Fruit fly (Drosophila melanogaster) whole organism, wandering third instar larva: ENCODE data around the gene Pat1.
A peak's percentile ranks its signal among the peaks of the same experiment; 100 is the strongest.

Source experiments
- CG32264 ChIP-seq: fragments of 200-800 bp; sonication (Bioruptor generic); optimal IDR thresholded peaks from 2 replicates; lab custom pipeline; 2016; ENCODE audit warnings: missing biosample characterization, missing genetic modification characterization
- CG9705 ChIP-seq: fragments of 200-800 bp; sonication (Bioruptor generic); optimal IDR thresholded peaks from 2 replicates; lab custom pipeline; 2018; ENCODE audit warnings: missing biosample characterization, mild to moderate bottlenecking, missing genetic modification characterization
- CrebA ChIP-seq: fragments of 200-800 bp; sonication (Bioruptor generic); optimal IDR thresholded peaks from 2 replicates; lab custom pipeline; 2016; ENCODE audit warnings: missing biosample characterization, mild to moderate bottlenecking, missing genetic modification characterization, borderline replicate concordance
- Dif ChIP-seq: fragments of 200-275, 200-300 bp; sonication (Bioruptor generic); optimal IDR thresholded peaks from 2 replicates; lab custom pipeline; 2018; ENCODE audit warnings: missing biosample characterization, missing genetic modification characterization; ENCODE audit not compliant: partially characterized antibody
- GATAd ChIP-seq: sonication (Bioruptor generic); optimal IDR thresholded peaks from 2 replicates; lab custom pipeline; 2016; ENCODE audit warnings: missing biosample characterization, missing genetic modification characterization
- HLH106 ChIP-seq: fragments of 200-800 bp; optimal IDR thresholded peaks from 3 replicates; lab custom pipeline; 2019; ENCODE audit warnings: missing biosample characterization, mild to moderate bottlenecking, missing genetic modification characterization, moderate library complexity
- Hnf4 ChIP-seq: fragments of 200-800 bp; sonication (Bioruptor generic); optimal IDR thresholded peaks from 2 replicates; lab custom pipeline; 2016; ENCODE audit warnings: missing biosample characterization, mild to moderate bottlenecking, missing genetic modification characterization
- Hr78 ChIP-seq: fragments of >200 bp; optimal IDR thresholded peaks from 2 replicates; lab custom pipeline; 2017; ENCODE audit warnings: missing biosample characterization, missing genetic modification characterization
- Hr83 ChIP-seq: fragments of 200-300 bp; sonication (Bioruptor generic); optimal IDR thresholded peaks from 2 replicates; lab custom pipeline; 2016; ENCODE audit warnings: missing biosample characterization, mild to moderate bottlenecking, missing genetic modification characterization, moderate library complexity; ENCODE audit not compliant: poor library complexity, severe bottlenecking
- Jra ChIP-seq: sonication (Bioruptor generic); optimal IDR thresholded peaks from 2 replicates; lab custom pipeline; 2016; ENCODE audit warnings: missing biosample characterization, missing genetic modification characterization
- Mio ChIP-seq: sonication (Bioruptor generic); optimal IDR thresholded peaks from 2 replicates; lab custom pipeline; 2016; ENCODE audit warnings: missing biosample characterization, missing genetic modification characterization
- Myc ChIP-seq: fragments of >200 bp; optimal IDR thresholded peaks from 2 replicates; lab custom pipeline; 2017
- OdsH ChIP-seq: fragments of 200-800 bp; sonication (Bioruptor generic); optimal IDR thresholded peaks from 2 replicates; lab custom pipeline; 2016; ENCODE audit warnings: missing biosample characterization, mild to moderate bottlenecking, missing genetic modification characterization
- Rel ChIP-seq, 2 experiments: fragments of 200-800 bp; sonication (Bioruptor generic) in 1 of 2; optimal IDR thresholded peaks; 2 replicates in 1 of 2; 3 replicates in 1 of 2; lab custom pipeline; 2016 to 2019; ENCODE audit warnings: mild to moderate bottlenecking in 2 of 2, missing biosample characterization in 2 of 2, missing genetic modification characterization in 2 of 2, moderate library complexity in 1 of 2
- Vsx2 ChIP-seq: fragments of 200-300, 225-300 bp; sonication (Bioruptor generic); optimal IDR thresholded peaks from 2 replicates; lab custom pipeline; 2018; ENCODE audit warnings: missing biosample characterization, missing genetic modification characterization; ENCODE audit not compliant: partially characterized antibody
- br ChIP-seq: fragments of 200-800 bp; sonication (Bioruptor generic); optimal IDR thresholded peaks from 2 replicates; lab custom pipeline; 2016; ENCODE audit warnings: missing biosample characterization, missing genetic modification characterization
- dl ChIP-seq, 2 experiments: fragments of 175-275, 200-275 bp in 1 of 2; fragments of 200-275 bp in 1 of 2; sonication (Bioruptor generic); optimal IDR thresholded peaks; lab custom pipeline; 2018; ENCODE audit warnings: mild to moderate bottlenecking in 2 of 2, missing biosample characterization in 2 of 2, missing genetic modification characterization in 2 of 2, moderate library complexity in 2 of 2; ENCODE audit not compliant: partially characterized antibody in 2 of 2, insufficient read depth in 1 of 2
- dmrt93B ChIP-seq: fragments of 200-800 bp; sonication (Bioruptor generic); optimal IDR thresholded peaks from 2 replicates; lab custom pipeline; 2018; ENCODE audit warnings: missing biosample characterization, mild to moderate bottlenecking, missing genetic modification characterization
- dsf ChIP-seq: sonication (Bioruptor generic); optimal IDR thresholded peaks from 2 replicates; lab custom pipeline; 2016; ENCODE audit warnings: missing biosample characterization, missing genetic modification characterization, borderline replicate concordance
- ey ChIP-seq: fragments of 200-800 bp; sonication (Bioruptor generic); optimal IDR thresholded peaks from 2 replicates; lab custom pipeline; 2016; ENCODE audit warnings: missing biosample characterization, missing genetic modification characterization
- foxo ChIP-seq, 2 experiments: fragments of 200-800 bp; sonication (Bioruptor generic); optimal IDR thresholded peaks; 2 replicates in 1 of 2; 3 replicates in 1 of 2; lab custom pipeline; 2016 to 2017; ENCODE audit warnings: missing biosample characterization in 2 of 2, missing genetic modification characterization in 2 of 2
- fru ChIP-seq: fragments of 200-800 bp; sonication (Bioruptor generic); optimal IDR thresholded peaks from 3 replicates; lab custom pipeline; 2016; ENCODE audit warnings: missing biosample characterization, mild to moderate bottlenecking, missing genetic modification characterization
- h ChIP-seq: fragments of 200-800 bp; sonication (Bioruptor generic); optimal IDR thresholded peaks from 3 replicates; lab custom pipeline; 2016; ENCODE audit warnings: missing biosample characterization, mild to moderate bottlenecking, missing genetic modification characterization
- jim ChIP-seq: fragments of 175-275, 200-325 bp; sonication (Bioruptor generic); optimal IDR thresholded peaks from 2 replicates; lab custom pipeline; 2016; ENCODE audit warnings: missing biosample characterization, mild to moderate bottlenecking, missing genetic modification characterization
- lola ChIP-seq: fragments of >200 bp; optimal IDR thresholded peaks from 2 replicates; lab custom pipeline; 2017; ENCODE audit warnings: missing biosample characterization, missing genetic modification characterization
- pan ChIP-seq: fragments of >200 bp; optimal IDR thresholded peaks from 2 replicates; lab custom pipeline; 2017
- rgr ChIP-seq: fragments of 200-800 bp; sonication (Bioruptor generic); optimal IDR thresholded peaks from 3 replicates; lab custom pipeline; 2016; ENCODE audit warnings: missing biosample characterization, mild to moderate bottlenecking, missing genetic modification characterization
- sv ChIP-seq: fragments of 200-800 bp; sonication (Bioruptor generic); optimal IDR thresholded peaks from 3 replicates; lab custom pipeline; 2016; ENCODE audit warnings: missing biosample characterization, missing genetic modification characterization
- tai ChIP-seq: sonication (Bioruptor generic); optimal IDR thresholded peaks from 2 replicates; lab custom pipeline; 2016; ENCODE audit warnings: missing biosample characterization, missing genetic modification characterization
- woc ChIP-seq: sonication (Bioruptor generic); optimal IDR thresholded peaks from 2 replicates; lab custom pipeline; 2016; ENCODE audit warnings: missing biosample characterization, mild to moderate bottlenecking, missing genetic modification characterization

Gene Pat1

DNA sequence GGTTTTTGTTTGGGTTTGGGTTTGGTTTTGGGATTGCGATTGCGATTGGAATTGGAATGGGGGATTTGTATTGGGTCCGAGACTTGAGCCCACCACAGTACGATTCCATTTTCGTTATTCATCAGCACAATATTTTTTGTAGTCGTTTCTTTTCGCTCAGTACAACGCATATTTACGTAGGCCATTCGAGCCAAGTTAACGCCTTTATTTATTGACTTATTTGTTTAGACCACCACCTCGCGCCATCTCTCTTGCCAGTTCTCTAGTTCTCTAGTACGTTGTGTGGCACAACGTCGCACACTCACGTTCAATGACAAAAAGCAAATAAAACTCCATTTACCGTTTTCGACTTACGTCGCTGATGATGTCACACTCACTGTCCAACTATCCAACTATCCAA lies 14.1 kb downstream of the Pat1 start:
- TF ChIP-seq h (GFP tag; lab: Kevin White, UChicago), result no peak
- no peak for TF ChIP-seq Mio (GFP tag; lab: Kevin White, UChicago)
- no peak for TF ChIP-seq pan (lab: Kevin White, UChicago)
- no peak for TF ChIP-seq Hr83 (GFP tag; lab: Kevin White, UChicago)
- no peak for TF ChIP-seq Hnf4 (GFP tag; lab: Kevin White, UChicago)
- TF ChIP-seq OdsH, result no peak
- TF ChIP-seq, all 38 proteins: peak for 0

DNA sequence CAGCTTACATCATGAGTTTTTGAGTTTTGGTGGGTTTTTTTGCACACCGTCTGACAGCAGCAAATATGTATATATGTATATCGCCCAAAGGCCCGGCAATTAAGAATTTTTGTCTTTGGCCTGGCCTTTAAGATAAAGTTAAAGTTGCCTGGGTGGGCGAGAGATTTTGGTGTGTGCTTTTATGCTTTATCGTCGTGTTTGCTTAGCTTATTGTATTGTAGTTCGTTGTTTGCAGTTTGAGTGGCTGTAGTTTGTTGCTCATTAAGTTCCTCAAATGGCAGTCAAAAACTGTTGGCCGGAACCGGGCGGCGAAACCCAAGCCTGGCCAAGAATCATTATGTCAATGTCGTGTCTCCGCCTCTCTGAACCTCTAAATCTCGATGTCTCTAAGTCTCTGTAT lies 21.3 kb downstream of the Pat1 start:
- TF ChIP-seq woc (GFP tag; lab: Kevin White, UChicago) (no peak), Jra (GFP tag; lab: Kevin White, UChicago) (no peak), jim (GFP tag; lab: Kevin White, UChicago) (no peak), pan (lab: Kevin White, UChicago) (no peak), Mio (GFP tag; lab: Kevin White, UChicago) (no peak), rgr (GFP tag; lab: Kevin White, UChicago) (no peak), CG32264 (GFP tag; lab: Kevin White, UChicago) (no peak), OdsH (no peak), Myc (lab: Kevin White, UChicago) (no peak), HLH106 (tag; lab: Kevin White, UChicago) (no peak), Vsx2 (GFP tag; lab: Kevin White, UChicago) (no peak), h (GFP tag; lab: Kevin White, UChicago) (no peak), Hr78 (GFP tag; lab: Kevin White, UChicago) (no peak), dmrt93B (GFP tag; lab: Kevin White, UChicago) (no peak), foxo (GFP tag; optimal IDR thresholded peaks at IDR 0.05; lab: Kevin White, UChicago) (no peak), Hnf4 (GFP tag; lab: Kevin White, UChicago) (no peak), ey (GFP tag; lab: Kevin White, UChicago) (no peak)

DNA sequence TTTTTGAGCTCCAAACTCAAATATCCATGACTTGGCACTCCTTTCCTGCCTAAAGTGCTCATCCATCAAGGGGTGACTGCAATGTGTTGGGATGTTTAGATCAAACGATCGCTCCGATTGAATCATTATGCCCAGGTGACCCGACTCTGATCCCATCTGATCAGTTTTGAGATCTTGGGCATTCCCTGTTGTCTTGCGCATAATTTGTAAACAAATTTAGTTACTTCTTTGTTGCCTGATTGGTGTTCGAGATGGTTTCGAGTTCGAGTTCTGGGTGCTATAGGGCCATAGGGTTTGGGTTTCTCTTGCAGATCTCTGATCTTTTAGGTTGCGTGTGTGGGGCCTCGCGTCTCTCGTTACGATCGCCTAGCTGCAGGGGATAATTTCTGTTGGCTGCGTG lies 21.9 kb downstream of the Pat1 start:
- no peak for TF ChIP-seq Hr83 (GFP tag; lab: Kevin White, UChicago)
- TF ChIP-seq, all 38 proteins: peak for 0

DNA sequence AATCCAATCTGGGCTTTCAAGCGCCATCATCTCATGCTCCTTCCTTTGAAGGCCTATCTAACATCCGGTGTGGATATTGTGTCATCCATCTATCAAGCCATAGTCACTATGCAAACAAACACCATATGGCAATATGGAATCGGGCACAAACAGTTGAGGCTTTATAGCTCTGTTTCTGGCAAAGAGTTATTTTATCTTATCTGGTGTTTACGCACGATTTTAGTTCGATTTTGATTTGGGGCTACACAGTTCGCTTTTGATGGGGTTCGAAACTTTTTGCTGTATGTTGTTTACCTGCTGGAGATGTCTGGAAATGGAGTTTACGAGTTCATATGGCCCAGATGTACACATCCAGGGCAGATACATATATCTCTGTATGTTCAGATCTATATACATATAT lies 23.0 kb downstream of the Pat1 start:
- TF ChIP-seq Hr83 (GFP tag; lab: Kevin White, UChicago) (no peak), tai (GFP tag; lab: Kevin White, UChicago) (no peak), sv (no peak), ey (GFP tag; lab: Kevin White, UChicago) (no peak), HLH106 (tag; lab: Kevin White, UChicago) (no peak), CrebA (GFP tag; lab: Kevin White, UChicago) (no peak), CG9705 (GFP tag; lab: Kevin White, UChicago) (no peak), br (GFP tag; lab: Kevin White, UChicago) (no peak), fru (GFP tag; lab: Kevin White, UChicago) (no peak), dsf (no peak), Dif (GFP tag; lab: Kevin White, UChicago) (no peak), Rel (GFP tag; optimal IDR thresholded peaks at IDR 0.05; lab: Kevin White, UChicago) (no peak), Rel (tag; optimal IDR thresholded peaks at IDR 0.05; lab: Kevin White, UChicago) (no peak), GATAd (GFP tag; lab: Kevin White, UChicago) (no peak), CG32264 (GFP tag; lab: Kevin White, UChicago) (no peak), lola (GFP tag; lab: Kevin White, UChicago) (no peak), dl (GFP tag; optimal IDR thresholded peaks at IDR 0.05; lab: Kevin White, UChicago; ENCODE audit: insufficient read depth in 1 of 2, partially characterized antibody in 2 of 2) (no peak)

DNA sequence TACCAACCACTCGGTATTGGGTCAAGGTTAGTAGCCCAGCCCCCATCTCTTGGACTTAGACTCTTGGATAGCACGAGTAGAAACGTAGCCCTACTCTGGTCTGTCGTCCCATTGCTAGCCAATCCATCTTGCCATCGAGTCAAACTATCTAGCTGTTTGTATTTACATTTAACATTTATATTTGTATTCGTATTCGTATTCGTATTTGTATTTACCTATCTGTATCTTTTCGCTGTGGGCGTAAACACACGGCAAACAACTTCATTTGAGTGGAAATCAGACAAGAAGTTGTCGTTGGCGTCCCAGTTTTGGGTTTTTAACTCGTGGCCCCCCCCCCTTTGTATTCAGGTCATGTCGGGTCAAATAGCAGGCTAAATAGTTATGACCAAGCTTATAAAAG lies 23.7 kb downstream of the Pat1 start:
- no peak for TF ChIP-seq dl (GFP tag; optimal IDR thresholded peaks at IDR 0.05; lab: Kevin White, UChicago; ENCODE audit: insufficient read depth in 1 of 2, partially characterized antibody in 2 of 2)
- TF ChIP-seq sv, result peak; percentile 2
- TF ChIP-seq Myc (lab: Kevin White, UChicago), result no peak
- no peak for TF ChIP-seq CG9705 (GFP tag; lab: Kevin White, UChicago)
- no peak for TF ChIP-seq rgr (GFP tag; lab: Kevin White, UChicago)
- no peak for TF ChIP-seq br (GFP tag; lab: Kevin White, UChicago)
- TF ChIP-seq ey (GFP tag; lab: Kevin White, UChicago), result no peak
